Fruit fly (Drosophila melanogaster): ENCODE measurements around the gene frc.

- TF ChIP-seq otp (GFP tag; IDR thresholded peaks at IDR 0.05) (no peak), shn (GFP tag; optimal IDR thresholded peaks at IDR 0.05) (no peak), Hand (GFP tag; optimal IDR thresholded peaks at IDR 0.05) (no peak), ind (GFP tag; optimal IDR thresholded peaks at IDR 0.05) (no peak), nom (GFP tag; optimal IDR thresholded peaks at IDR 0.05) (no peak), luna (GFP tag; optimal IDR thresholded peaks at IDR 0.05) (no peak), CG31441 (GFP tag; IDR thresholded peaks at IDR 0.05) (no peak), caup (GFP tag; optimal IDR thresholded peaks at IDR 0.05; ENCODE audit: severe bottlenecking) (no peak), crp (GFP tag; optimal IDR thresholded peaks at IDR 0.05) (no peak)
These were observed 39.9 kb downstream of the frc start for dm6 chr3L:17393098-17393497.
